Worm (Caenorhabditis elegans): ENCODE results near the gene aagr-3.

DNA sequence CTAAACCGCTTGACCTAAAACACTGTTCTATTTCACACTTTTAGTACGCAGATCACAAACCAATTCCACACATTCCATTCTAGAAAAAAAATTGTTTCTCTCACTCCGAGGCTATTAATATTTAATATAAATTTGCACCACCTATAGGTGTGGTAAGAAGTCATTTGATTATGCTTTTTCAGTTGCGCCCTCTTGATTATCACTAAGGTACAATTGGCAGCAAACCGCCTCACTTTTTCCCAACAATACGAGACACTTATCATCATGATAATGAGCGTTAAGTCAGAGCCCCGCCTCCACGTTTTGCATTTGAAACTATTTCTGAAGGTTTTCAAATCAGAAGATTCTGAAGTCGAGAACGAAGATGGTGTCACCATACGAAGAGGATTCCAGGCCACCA is 8.0 kb upstream of the aagr-3 start, which contains the start of gene aqp-4:
- TF ChIP-seq unc-39 (tag; optimal IDR thresholded peaks at IDR 0.05) (no peak), pqm-1 (tag; optimal IDR thresholded peaks at IDR 0.05) (peak; percentile 59), ceh-82 (tag; optimal IDR thresholded peaks at IDR 0.05) (no peak), pha-4 (GFP tag; IDR thresholded peaks at IDR 0.05) (no peak), pha-4 (tag; optimal IDR thresholded peaks at IDR 0.05) (no peak), spr-1 (tag; optimal IDR thresholded peaks at IDR 0.05) (no peak), ceh-44 (GFP tag; IDR thresholded peaks at IDR 0.05) (no peak), egl-43 (GFP tag; IDR thresholded peaks at IDR 0.05) (no peak), hlh-30 (tag; optimal IDR thresholded peaks at IDR 0.05; ENCODE audit: insufficient read depth) (peak; percentile 6), ZK337.2 (GFP tag; IDR thresholded peaks at IDR 0.05) (no peak), nhr-11 (tag; optimal IDR thresholded peaks at IDR 0.05) (no peak), duxl-1 (tag; optimal IDR thresholded peaks at IDR 0.05; ENCODE audit: poor library complexity) (no peak), unc-62 (GFP tag; optimal IDR thresholded peaks at IDR 0.05 in 1 of 2) (no peak), unc-62 (tag; optimal IDR thresholded peaks at IDR 0.05) (no peak), snpc-1.2 (GFP tag; IDR thresholded peaks at IDR 0.05) (no peak)
